Fruit fly (Drosophila melanogaster) whole organism, embryonic: Measurements from ENCODE around the gene EloB.
A peak's percentile ranks its signal among the peaks of the same experiment; 100 is the strongest.

Experiments
- CG1024 ChIP-seq: fragments of 200-800 bp; sonication (Bioruptor generic); IDR thresholded peaks from 2 replicates; pipeline ENCODE4 v1.3.6; 2022; ENCODE audit warnings: missing biosample characterization, missing genetic modification characterization
- CG10565 ChIP-seq: fragments of 200-800 bp; sonication (Bioruptor generic); optimal IDR thresholded peaks from 3 replicates; lab custom pipeline; 2016; ENCODE audit warnings: missing biosample characterization, mild to moderate bottlenecking, missing genetic modification characterization
- CG10979 ChIP-seq: fragments of 200-800 bp; sonication (Bioruptor generic); optimal IDR thresholded peaks from 2 replicates; lab custom pipeline; 2018; ENCODE audit warnings: missing biosample characterization, mild to moderate bottlenecking, missing genetic modification characterization, moderate library complexity
- CG12219 ChIP-seq: fragments of 200-800 bp; sonication (Bioruptor generic); optimal IDR thresholded peaks from 3 replicates; lab custom pipeline; 2018; ENCODE audit warnings: missing biosample characterization, mild to moderate bottlenecking, missing genetic modification characterization
- CG14710 ChIP-seq: fragments of 200-800 bp; sonication (Bioruptor generic); optimal IDR thresholded peaks from 3 replicates; lab custom pipeline; 2019; ENCODE audit warnings: missing biosample characterization, mild to moderate bottlenecking, missing genetic modification characterization, moderate library complexity
- CG15601 ChIP-seq: fragments of 200-800 bp; sonication (Bioruptor generic); optimal IDR thresholded peaks from 3 replicates; lab custom pipeline; 2019; ENCODE audit warnings: missing biosample characterization, mild to moderate bottlenecking, missing genetic modification characterization, moderate library complexity
- CG15696 ChIP-seq: fragments of 200-800 bp; sonication (Bioruptor generic); optimal IDR thresholded peaks from 2 replicates; lab custom pipeline; 2019; ENCODE audit warnings: missing biosample characterization, mild to moderate bottlenecking, missing genetic modification characterization, moderate library complexity
- CG1603 ChIP-seq: fragments of 200-800 bp; sonication (Bioruptor generic); optimal IDR thresholded peaks from 2 replicates; lab custom pipeline; 2019; ENCODE audit warnings: missing biosample characterization, mild to moderate bottlenecking, missing genetic modification characterization, moderate library complexity
- CG2202 ChIP-seq: fragments of 200-800 bp; sonication (Bioruptor generic); optimal IDR thresholded peaks from 2 replicates; lab custom pipeline; 2018; ENCODE audit warnings: missing biosample characterization, mild to moderate bottlenecking, missing genetic modification characterization
- CG2875 ChIP-seq: fragments of 200-800 bp; sonication (Bioruptor generic); optimal IDR thresholded peaks from 2 replicates; lab custom pipeline; 2017; ENCODE audit warnings: missing biosample characterization, mild to moderate bottlenecking, missing genetic modification characterization, missing genetic modification reagents
- CG33557 ChIP-seq: fragments of 200-800 bp; sonication (Bioruptor generic); optimal IDR thresholded peaks from 2 replicates; lab custom pipeline; 2019; ENCODE audit warnings: missing biosample characterization, mild to moderate bottlenecking, missing genetic modification characterization, moderate library complexity
- CG34376 ChIP-seq: fragments of 200-800 bp; sonication (Bioruptor generic); optimal IDR thresholded peaks from 2 replicates; lab custom pipeline; 2018; ENCODE audit warnings: missing biosample characterization, mild to moderate bottlenecking, missing genetic modification characterization
- CG7556 ChIP-seq: fragments of 200-800 bp; sonication (Bioruptor generic); optimal IDR thresholded peaks from 2 replicates; lab custom pipeline; 2017; ENCODE audit warnings: missing biosample characterization, mild to moderate bottlenecking, missing genetic modification characterization
- CG8290 ChIP-seq, 3 experiments: fragments of 200-800 bp; sonication (Bioruptor generic); optimal IDR thresholded peaks; 2 replicates each; lab custom pipeline; 2016 to 2019; ENCODE audit warnings: missing biosample characterization in 3 of 3, missing genetic modification characterization in 3 of 3, mild to moderate bottlenecking in 2 of 3, moderate library complexity in 1 of 3
- GATAe ChIP-seq: fragments of 200-800 bp; sonication (Bioruptor generic); conservative IDR thresholded peaks from 2 replicates; pipeline ENCODE4 v1.3.6; 2022; ENCODE audit warnings: missing biosample characterization, missing genetic modification characterization
- Hr78 ChIP-seq, 2 experiments: fragments of 200-800 bp in 1 of 2; fragments of >200 bp in 1 of 2; sonication (Bioruptor generic) in 1 of 2; optimal IDR thresholded peaks; 2 replicates each; lab custom pipeline; 2017 to 2019; ENCODE audit warnings: missing biosample characterization in 2 of 2, missing genetic modification characterization in 2 of 2, mild to moderate bottlenecking in 1 of 2, moderate library complexity in 1 of 2
- Lhr ChIP-seq: fragments of 200-800 bp; sonication (Bioruptor generic); optimal IDR thresholded peaks from 3 replicates; lab custom pipeline; 2017; ENCODE audit warnings: mild to moderate bottlenecking, missing biosample characterization, missing genetic modification reagents, missing genetic modification characterization
- Max ChIP-seq: fragments of 200-800 bp; sonication (Bioruptor generic); optimal IDR thresholded peaks from 2 replicates; lab custom pipeline; 2016; ENCODE audit warnings: missing biosample characterization, mild to moderate bottlenecking, missing genetic modification characterization
- NC2α ChIP-seq: fragments of 200-800 bp; sonication (Bioruptor generic); optimal IDR thresholded peaks from 2 replicates; lab custom pipeline; 2016; ENCODE audit warnings: missing biosample characterization, missing genetic modification characterization
- Ptx1 ChIP-seq: fragments of 200-800 bp; sonication (Bioruptor generic); IDR thresholded peaks from 2 replicates; pipeline ENCODE4 v1.3.6; 2022; ENCODE audit warnings: missing biosample characterization, missing genetic modification characterization
- Sry-β ChIP-seq: fragments of 200-800 bp; sonication (Bioruptor generic); optimal IDR thresholded peaks from 2 replicates; lab custom pipeline; 2018; ENCODE audit warnings: missing biosample characterization, mild to moderate bottlenecking, missing genetic modification characterization, moderate library complexity
- Sry-δ ChIP-seq: fragments of 200-800 bp; sonication (Bioruptor generic); optimal IDR thresholded peaks from 2 replicates; lab custom pipeline; 2016; ENCODE audit warnings: missing biosample characterization, missing genetic modification characterization
- ac ChIP-seq: fragments of 200-800 bp; sonication (Bioruptor generic); optimal IDR thresholded peaks from 3 replicates; lab custom pipeline; 2017; ENCODE audit warnings: missing biosample characterization, mild to moderate bottlenecking, missing genetic modification characterization
- aop ChIP-seq: fragments of 200-800 bp; sonication (Bioruptor generic); IDR thresholded peaks from 2 replicates; pipeline ENCODE4 v1.3.6; 2022; ENCODE audit warnings: missing biosample characterization, missing genetic modification characterization
- cas ChIP-seq: fragments of 200-800 bp; sonication (Bioruptor generic); IDR thresholded peaks from 2 replicates; pipeline ENCODE4 v1.3.6; 2022; ENCODE audit warnings: missing biosample characterization, missing genetic modification characterization
- chinmo ChIP-seq: fragments of 200-800 bp; sonication (Bioruptor generic); IDR thresholded peaks from 4 replicates; pipeline ENCODE4 v1.3.6; 2022; ENCODE audit warnings: missing biosample characterization, missing genetic modification characterization; ENCODE audit not compliant: partially characterized antibody
- crol ChIP-seq: fragments of 200-800 bp; sonication (Bioruptor generic); IDR thresholded peaks from 2 replicates; pipeline ENCODE4 v1.3.6; 2022; ENCODE audit warnings: missing biosample characterization, missing genetic modification characterization
- dmrt11E ChIP-seq: fragments of 200-800 bp; sonication (Bioruptor generic); optimal IDR thresholded peaks from 3 replicates; lab custom pipeline; 2018; ENCODE audit warnings: missing biosample characterization, mild to moderate bottlenecking, missing genetic modification characterization, moderate library complexity
- fd102C ChIP-seq: fragments of 200-800 bp; sonication (Bioruptor generic); optimal IDR thresholded peaks from 2 replicates; lab custom pipeline; 2018; ENCODE audit warnings: missing biosample characterization, mild to moderate bottlenecking, missing genetic modification characterization, moderate library complexity
- gem ChIP-seq: fragments of 200-800 bp; sonication (Bioruptor generic); optimal IDR thresholded peaks from 2 replicates; lab custom pipeline; 2019; ENCODE audit warnings: missing biosample characterization, mild to moderate bottlenecking, missing genetic modification characterization, moderate library complexity
- grau ChIP-seq: fragments of 200-800 bp; optimal IDR thresholded peaks from 3 replicates; lab custom pipeline; 2019; ENCODE audit warnings: missing biosample characterization, mild to moderate bottlenecking, missing genetic modification characterization, moderate library complexity
- gro ChIP-seq: fragments of 200-800 bp; sonication (Bioruptor generic); optimal IDR thresholded peaks from 2 replicates; lab custom pipeline; 2016; ENCODE audit warnings: missing biosample characterization, missing genetic modification characterization
- gsb-n ChIP-seq: fragments of 200-800 bp; sonication (Bioruptor generic); optimal IDR thresholded peaks from 3 replicates; lab custom pipeline; 2018; ENCODE audit warnings: missing biosample characterization, mild to moderate bottlenecking, missing genetic modification characterization
- ken ChIP-seq: fragments of 200-800 bp; sonication (Bioruptor generic); IDR thresholded peaks from 3 replicates; pipeline ENCODE4 v1.3.6; 2022; ENCODE audit warnings: missing biosample characterization, missing genetic modification characterization
- kni ChIP-seq: fragments of 200-800 bp; sonication (Bioruptor generic); optimal IDR thresholded peaks from 3 replicates; lab custom pipeline; 2017; ENCODE audit warnings: mild to moderate bottlenecking, missing biosample characterization, missing genetic modification reagents, missing genetic modification characterization
- lola ChIP-seq, 3 experiments: fragments of >200 bp in 2 of 3; fragments of 200-800 bp in 1 of 3; sonication (Bioruptor generic) in 1 of 3; optimal IDR thresholded peaks; 2 replicates each; lab custom pipeline; 2017 to 2019; ENCODE audit warnings: missing biosample characterization in 3 of 3, missing genetic modification characterization in 3 of 3, mild to moderate bottlenecking in 1 of 3, moderate library complexity in 1 of 3
- oc ChIP-seq: fragments of 200-800 bp; sonication (Bioruptor generic); optimal IDR thresholded peaks from 2 replicates; lab custom pipeline; 2018; ENCODE audit warnings: missing biosample characterization, mild to moderate bottlenecking, missing genetic modification characterization, moderate library complexity
- odd ChIP-seq: fragments of 200-800 bp; sonication (Bioruptor generic); optimal IDR thresholded peaks from 2 replicates; lab custom pipeline; 2017; ENCODE audit warnings: missing biosample characterization, mild to moderate bottlenecking, missing genetic modification characterization
- sens ChIP-seq: fragments of 200-800 bp; sonication (Bioruptor generic); peaks from one replicate; lab custom pipeline; 2016; ENCODE audit warnings: missing biosample characterization, missing genetic modification characterization
- vvl ChIP-seq: fragments of 200-800 bp; sonication (Bioruptor generic); IDR thresholded peaks from 2 replicates; pipeline ENCODE4 v1.3.6; 2022; ENCODE audit warnings: missing biosample characterization, missing genetic modification characterization

EloB gene

dm6 chr3R:20548255-20548654, 31.4 kb downstream of the EloB start (continued):
- TF ChIP-seq grau (no peak), vvl (GFP tag; lab: Robert Waterston, UW) (no peak), ken (GFP tag; lab: Robert Waterston, UW) (no peak), CG14710 (tag; lab: Kevin White, UChicago) (peak; percentile 0), Hr78 (GFP tag; optimal IDR thresholded peaks at IDR 0.05; lab: Kevin White, UChicago) (peak in 1 of 2 experiments; percentile 77), Sry-δ (GFP tag; lab: Kevin White, UChicago) (no peak), odd (GFP tag; lab: Kevin White, UChicago) (peak; percentile 54), Max (GFP tag; lab: Kevin White, UChicago) (peak; percentile 8), kni (GFP tag; lab: Kevin White, UChicago) (peak; percentile 27), crol (GFP tag; lab: Robert Waterston, UW) (no peak), Sry-β (no peak), CG15696 (tag; lab: Kevin White, UChicago) (peak; percentile 76), CG12219 (GFP tag; lab: Kevin White, UChicago) (no peak), CG8290 (GFP tag; optimal IDR thresholded peaks at IDR 0.05; lab: Kevin White, UChicago) (no peak), CG8290 (tag; optimal IDR thresholded peaks at IDR 0.05; lab: Kevin White, UChicago) (peak in 1 of 2 experiments; percentile 22), gem (tag; lab: Kevin White, UChicago) (peak; percentile 37), NC2α (no peak), CG10979 (tag; lab: Kevin White, UChicago) (peak; percentile 12), CG2875 (GFP tag; lab: Kevin White, UChicago) (peak; percentile 13), cas (no peak), gro (GFP tag; lab: Kevin White, UChicago) (peak; percentile 34), chinmo (GFP tag; lab: Robert Waterston, UW) (0 out of 4 replicates have a peak, but pooled peaks have one; percentile 14), ac (GFP tag; lab: Kevin White, UChicago) (peak; percentile 26), CG33557 (GFP tag; lab: Kevin White, UChicago) (peak; percentile 32), lola (GFP tag; optimal IDR thresholded peaks at IDR 0.05; lab: Kevin White, UChicago) (peak in 1 of 3 experiments; percentile 35), CG15601 (peak; percentile 6), oc (tag; lab: Kevin White, UChicago) (no peak), CG1024 (GFP tag; lab: Robert Waterston, UW) (no peak), aop (no peak), sens (GFP tag; lab: Kevin White, UChicago) (peak; percentile 88), CG7556 (GFP tag; lab: Kevin White, UChicago) (no peak), gsb-n (tag; lab: Kevin White, UChicago) (peak; percentile 26), CG2202 (tag; lab: Kevin White, UChicago) (peak; percentile 51), fd102C (GFP tag; lab: Kevin White, UChicago) (peak; percentile 33), GATAe (GFP tag; lab: Robert Waterston, UW) (no peak), CG10565 (GFP tag; lab: Kevin White, UChicago) (no peak), CG1603 (tag; lab: Kevin White, UChicago) (peak; percentile 62), Lhr (GFP tag; lab: Kevin White, UChicago) (peak; percentile 16), dmrt11E (tag; lab: Kevin White, UChicago) (peak; percentile 75), CG34376 (GFP tag; lab: Kevin White, UChicago) (peak; percentile 22), Ptx1 (no peak)
